Fruit fly (Drosophila melanogaster) whole organism, embryonic: ENCODE results near the gene Bdp1.

Experiments used
- CG14050 ChIP-seq: fragments of 200-800 bp; sonication (Bioruptor generic); IDR thresholded peaks from 3 replicates; pipeline ENCODE4 v1.3.6; 2022; ENCODE audit warnings: missing biosample characterization, missing genetic modification characterization
- CTCF ChIP-seq: fragments of 200-800 bp; sonication (Bioruptor generic); optimal IDR thresholded peaks from 2 replicates; lab custom pipeline; 2017; ENCODE audit warnings: missing biosample characterization, mild to moderate bottlenecking, missing genetic modification characterization, moderate library complexity
- Elba2 ChIP-seq: fragments of 200-800 bp; sonication (Bioruptor generic); optimal IDR thresholded peaks from 3 replicates; lab custom pipeline; 2016; ENCODE audit warnings: missing biosample characterization, missing genetic modification characterization

Bdp1 gene

DNA sequence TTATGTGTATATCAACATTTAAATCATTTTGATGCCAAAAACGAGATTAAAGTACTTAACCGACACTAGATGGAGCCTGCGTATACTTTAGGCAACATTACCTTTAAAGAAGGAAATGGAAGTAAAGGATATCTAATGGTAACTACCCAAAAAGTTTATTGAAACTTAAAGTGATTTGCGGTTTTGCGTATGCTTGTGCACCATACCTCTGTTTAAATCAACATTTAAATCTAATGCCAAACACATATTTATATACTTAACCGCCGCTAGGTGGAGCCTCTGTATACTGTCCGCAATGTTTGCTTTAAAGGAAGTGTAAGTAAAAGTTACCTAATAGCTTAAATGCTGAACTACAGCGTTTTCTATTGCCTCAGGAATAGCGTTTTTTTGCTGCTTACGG, 47.9 kb downstream of the Bdp1 start:
- TF ChIP-seq Elba2 (GFP tag; lab: Kevin White, UChicago), result no peak
- no peak for TF ChIP-seq CG14050 (GFP tag; lab: Robert Waterston, UW)
- peak; percentile 85 for TF ChIP-seq CTCF (GFP tag; lab: Kevin White, UChicago)
- TF ChIP-seq, all 482 proteins: peak for 1
